Fruit fly (Drosophila melanogaster): ENCODE results near the gene CG9777.

CG9777 gene

DNA sequence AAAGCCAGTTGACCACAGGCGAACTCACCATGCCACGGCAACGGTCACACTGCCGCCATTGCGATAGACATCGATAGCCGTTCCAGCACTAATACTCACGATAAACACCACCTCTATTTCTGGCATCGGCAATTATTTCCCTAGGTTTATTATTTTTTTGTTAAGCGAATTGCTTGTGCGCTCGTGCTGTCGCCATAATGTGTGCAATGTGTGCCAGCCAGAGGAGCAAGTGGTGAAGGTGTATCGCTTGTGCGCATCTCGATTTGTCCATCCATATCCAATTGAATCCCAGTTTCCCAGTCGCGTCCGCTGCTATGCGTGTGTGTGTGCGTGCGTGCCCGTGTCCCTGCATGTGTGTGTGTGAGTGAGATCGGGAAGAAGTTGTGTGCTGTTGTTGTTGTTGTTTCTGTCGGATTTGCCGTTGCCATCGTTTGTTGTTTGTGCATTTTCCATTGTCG, 21.4 kb downstream of the CG9777 start, which contains the start of gene mbt (continued):
- TF ChIP-seq Deaf1 (tag; optimal IDR thresholded peaks at IDR 0.05) (peak; percentile 75), CG2712 (tag; optimal IDR thresholded peaks at IDR 0.05) (peak; percentile 15), CG7556 (GFP tag; optimal IDR thresholded peaks at IDR 0.05) (peak; percentile 10), kay (GFP tag; optimal IDR thresholded peaks at IDR 0.05) (no peak), sug (tag; optimal IDR thresholded peaks at IDR 0.05) (peak; percentile 16), zfh2 (GFP tag; optimal IDR thresholded peaks at IDR 0.05) (peak; percentile 25), nmo (GFP tag; optimal IDR thresholded peaks at IDR 0.05) (peak; percentile 60), CG33213 (GFP tag; optimal IDR thresholded peaks at IDR 0.05) (peak; percentile 8), p53 (GFP tag; optimal IDR thresholded peaks at IDR 0.05) (peak; percentile 58), Xbp1 (GFP tag; optimal IDR thresholded peaks at IDR 0.05) (no peak), gfzf (GFP tag; optimal IDR thresholded peaks at IDR 0.05) (peak; percentile 60), pho (GFP tag; optimal IDR thresholded peaks at IDR 0.05) (peak; percentile 14), BEAF-32 (GFP tag; optimal IDR thresholded peaks at IDR 0.05) (peak; percentile 97), CG2120 (GFP tag; optimal IDR thresholded peaks at IDR 0.05) (peak; percentile 11), bbx (GFP tag; IDR thresholded peaks at IDR 0.05; ENCODE audit: partially characterized antibody) (peak; percentile 94), CrebB (tag; optimal IDR thresholded peaks at IDR 0.05) (peak; percentile 11), sob (GFP tag; IDR thresholded peaks at IDR 0.05) (0 out of 2 replicates have a peak, but pooled peaks have one; percentile 32), hbn (GFP tag; IDR thresholded peaks at IDR 0.05; ENCODE audit: partially characterized antibody) (peak; percentile 89), Opbp (GFP tag; IDR thresholded peaks at IDR 0.05; ENCODE audit: partially characterized antibody) (peak; percentile 95), CG42726 (GFP tag; IDR thresholded peaks at IDR 0.05; ENCODE audit: partially characterized antibody) (peak; percentile 95), MBD-R2 (GFP tag; IDR thresholded peaks at IDR 0.05) (peak; percentile 71), CG6272 (GFP tag; IDR thresholded peaks at IDR 0.05) (no peak), slp2 (GFP tag; optimal IDR thresholded peaks at IDR 0.05) (peak; percentile 31), CG14710 (tag; optimal IDR thresholded peaks at IDR 0.05) (peak; percentile 67), ERR (GFP tag; optimal IDR thresholded peaks at IDR 0.05) (peak; percentile 22), Adf1 (GFP tag; IDR thresholded peaks at IDR 0.05) (peak; percentile 43; the same call in 1 of the 2 replicates), Sin3A (optimal IDR thresholded peaks at IDR 0.05) (peak; percentile 85), CG32532 (GFP tag; IDR thresholded peaks at IDR 0.05) (peak; percentile 21; the same call in 1 of the 2 replicates), vfl (GFP tag; optimal IDR thresholded peaks at IDR 0.05) (no peak), CG10543 (GFP tag; optimal IDR thresholded peaks at IDR 0.05) (no peak), Dref (GFP tag; IDR thresholded peaks at IDR 0.05) (peak; percentile 75), Dll (GFP tag; IDR thresholded peaks at IDR 0.05; ENCODE audit: partially characterized antibody) (peak; percentile 88), Hr3 (GFP tag; optimal IDR thresholded peaks at IDR 0.05) (no peak), Rfx (GFP tag; IDR thresholded peaks at IDR 0.05) (peak; percentile 48), CG13123 (GFP tag; optimal IDR thresholded peaks at IDR 0.05) (no peak), Med (GFP tag) (peak; percentile 89), amos (GFP tag; IDR thresholded peaks at IDR 0.05; ENCODE audit: partially characterized antibody) (peak; percentile 96), CG16863 (GFP tag; optimal IDR thresholded peaks at IDR 0.05) (peak; percentile 8), CG4617 (GFP tag; optimal IDR thresholded peaks at IDR 0.05; ENCODE audit: borderline replicate concordance) (peak; percentile 86), Ets65A (GFP tag) (peak; percentile 35), nerfin-2 (GFP tag; IDR thresholded peaks at IDR 0.05; ENCODE audit: partially characterized antibody) (peak; percentile 56; the same call in 1 of the 2 replicates), Max (GFP tag; optimal IDR thresholded peaks at IDR 0.05) (peak; percentile 3), CG13775 (GFP tag; optimal IDR thresholded peaks at IDR 0.05) (no peak), NC2β (GFP tag; optimal IDR thresholded peaks at IDR 0.05) (peak; percentile 18), Aef1 (GFP tag; IDR thresholded peaks at IDR 0.05) (peak; percentile 31; the same call in 1 of the 3 replicates), nerfin-1 (tag; optimal IDR thresholded peaks at IDR 0.05) (peak; percentile 59), CG12391 (tag; optimal IDR thresholded peaks at IDR 0.05) (peak; percentile 28), CG8924 (tag; optimal IDR thresholded peaks at IDR 0.05) (peak; percentile 61), D19A (tag; optimal IDR thresholded peaks at IDR 0.05) (peak; percentile 1), pzg (GFP tag; optimal IDR thresholded peaks at IDR 0.05) (peak; percentile 93)
